Worm (Caenorhabditis elegans) whole organism, mixed stage, embryonic: ENCODE measurements around the gene C33D9.13.

Experiments
- blmp-1 ChIP-seq: fragments of 150-350 bp; optimal IDR thresholded peaks from 2 replicates; lab custom pipeline; 2014; ENCODE audit warnings: missing biosample characterization, missing genetic modification characterization
- ces-1 ChIP-seq: fragments of 150-350 bp; optimal IDR thresholded peaks from 2 replicates; lab custom pipeline; 2014; ENCODE audit warnings: missing biosample characterization, missing genetic modification reagents, missing genetic modification characterization
- ham-2 ChIP-seq: fragments of 200-800 bp; sonication (Bioruptor generic); optimal IDR thresholded peaks from 2 replicates; lab custom pipeline; 2018; ENCODE audit warnings: mild to moderate bottlenecking, missing genetic modification characterization, missing compliant biosample characterization
- hlh-1 ChIP-seq: fragments of 150-350 bp; optimal IDR thresholded peaks from 2 replicates; lab custom pipeline; 2014; ENCODE audit warnings: missing biosample characterization, missing genetic modification reagents, missing genetic modification characterization
- lin-13 ChIP-seq: fragments of 150-350 bp; optimal IDR thresholded peaks from 2 replicates; lab custom pipeline; 2014; ENCODE audit warnings: missing biosample characterization, missing genetic modification characterization
- nhr-237 ChIP-seq: fragments of 150-350 bp; optimal IDR thresholded peaks from 2 replicates; lab custom pipeline; 2014; ENCODE audit warnings: missing biosample characterization, missing genetic modification characterization
- nhr-76 ChIP-seq: sonication (generic microtip); optimal IDR thresholded peaks from 2 replicates; lab custom pipeline; 2017; ENCODE audit warnings: missing biosample characterization, missing genetic modification characterization
- pha-4 ChIP-seq: fragments of 150-350 bp; optimal IDR thresholded peaks from 2 replicates; lab custom pipeline; 2018; ENCODE audit warnings: missing biosample characterization, missing genetic modification reagents, missing genetic modification characterization
- sem-2 ChIP-seq: fragments of 200-800 bp; sonication (Bioruptor generic); optimal IDR thresholded peaks from 2 replicates; lab custom pipeline; 2018; ENCODE audit warnings: mild to moderate bottlenecking, missing genetic modification characterization, missing compliant biosample characterization
- snpc-4 ChIP-seq: fragments of 150-350 bp; optimal IDR thresholded peaks from 2 replicates; lab custom pipeline; 2014; ENCODE audit warnings: missing biosample characterization, missing genetic modification characterization
- zip-8 ChIP-seq: fragments of 150-350 bp; optimal IDR thresholded peaks from 2 replicates; lab custom pipeline; 2014; ENCODE audit warnings: missing biosample characterization, missing genetic modification characterization

DNA sequence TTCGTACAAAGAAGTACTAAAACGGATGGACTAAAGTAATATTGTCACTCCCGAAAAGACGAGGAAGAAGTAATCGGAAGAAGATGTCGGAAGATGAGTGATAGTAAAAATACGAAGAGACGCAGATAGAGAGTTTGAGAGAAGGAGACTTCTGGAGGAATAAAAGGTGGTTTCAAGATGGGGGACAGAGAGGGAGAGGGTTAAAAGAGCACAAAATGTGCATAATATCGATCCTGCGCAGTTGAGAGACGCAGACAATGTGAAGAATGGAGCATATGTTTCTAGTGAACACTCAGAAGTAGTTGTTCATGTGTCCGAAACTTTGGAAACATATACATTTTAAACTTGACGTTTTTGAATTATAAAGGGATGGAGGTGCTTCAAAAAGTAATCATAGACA lies 22.6 kb downstream of the C33D9.13 start:
- TF ChIP-seq pha-4 (tag; lab: Kevin White, UChicago) (no peak), hlh-1 (tag; lab: Kevin White, UChicago) (peak; percentile 88), nhr-237 (tag; lab: Kevin White, UChicago) (no peak), zip-8 (tag; lab: Kevin White, UChicago) (no peak), snpc-4 (no peak), lin-13 (no peak), sem-2 (GFP tag; lab: Kevin White, UChicago) (no peak), ham-2 (GFP tag; lab: Kevin White, UChicago) (no peak), blmp-1 (no peak), nhr-76 (tag; lab: Kevin White, UChicago) (no peak), ces-1 (GFP tag; lab: Kevin White, UChicago) (peak; percentile 94)
